1 fruit fly cellular context compared by ENCODE assay signal in genomic region chr3R:5791497-5791896, dm6.
TF ChIP-seq lines count a peak whose summit lies in the region.

Hpf1 (plus strand) TSS chr3R:5791879.

TF ChIP-seq in whole organism, embryonic, 481 proteins besides CTCF, POLR2A, EP300 and RAD21 (continued from another document and continues in another):
- TF ChIP-seq Hsf (GFP tag; optimal IDR thresholded peaks at IDR 0.05; lab: Kevin White, UChicago) (peak; percentile 99), CG6175 (GFP tag; IDR thresholded peaks at IDR 0.05; lab: Robert Waterston, UW) (peak; percentile 94), caup (GFP tag; optimal IDR thresholded peaks at IDR 0.05; lab: Kevin White, UChicago; ENCODE audit: severe bottlenecking) (peak; percentile 98), CG8290 (GFP tag; optimal IDR thresholded peaks at IDR 0.05; lab: Kevin White, UChicago) (peak; percentile 92), CG8290 (tag; optimal IDR thresholded peaks at IDR 0.05; lab: Kevin White, UChicago) (peak; percentile 82 to 98), CG7963 (GFP tag; IDR thresholded peaks at IDR 0.05; lab: Robert Waterston, UW; ENCODE audit: partially characterized antibody) (no peak), CG1603 (tag; optimal IDR thresholded peaks at IDR 0.05; lab: Kevin White, UChicago) (peak; percentile 97), CG12219 (GFP tag; optimal IDR thresholded peaks at IDR 0.05; lab: Kevin White, UChicago) (peak; percentile 98), lbe (GFP tag; optimal IDR thresholded peaks at IDR 0.05; lab: Kevin White, UChicago) (peak; percentile 99), CG4424 (GFP tag; optimal IDR thresholded peaks at IDR 0.05; lab: Kevin White, UChicago) (peak; percentile 98), CG12391 (tag; optimal IDR thresholded peaks at IDR 0.05; lab: Kevin White, UChicago) (peak; percentile 98), Atf3 (GFP tag; optimal IDR thresholded peaks at IDR 0.05; lab: Kevin White, UChicago) (peak; percentile 98), tap (tag; optimal IDR thresholded peaks at IDR 0.05; lab: Kevin White, UChicago) (peak; percentile 97), fd96Cb (tag; optimal IDR thresholded peaks at IDR 0.05; lab: Kevin White, UChicago) (peak; percentile 98), toy (GFP tag; IDR thresholded peaks at IDR 0.05; lab: Robert Waterston, UW) (peak; percentile 93), chm (GFP tag; IDR thresholded peaks at IDR 0.05; lab: Robert Waterston, UW) (peak; percentile 95), unpg (GFP tag; optimal IDR thresholded peaks at IDR 0.05; lab: Kevin White, UChicago) (peak; percentile 99), vvl (GFP tag; IDR thresholded peaks at IDR 0.05; lab: Robert Waterston, UW) (peak; percentile 98), stwl (tag; optimal IDR thresholded peaks at IDR 0.05; lab: Kevin White, UChicago) (peak; percentile 86), Tbp (GFP tag; optimal IDR thresholded peaks at IDR 0.05; lab: Kevin White, UChicago) (no peak), btn (GFP tag; optimal IDR thresholded peaks at IDR 0.05; lab: Kevin White, UChicago) (peak; percentile 95), fd102C (GFP tag; optimal IDR thresholded peaks at IDR 0.05; lab: Kevin White, UChicago) (peak; percentile 63), CG9876 (GFP tag; optimal IDR thresholded peaks at IDR 0.05; lab: Kevin White, UChicago) (peak; percentile 97), ash1 (GFP tag; optimal IDR thresholded peaks at IDR 0.05; lab: Kevin White, UChicago) (peak; percentile 85), corto (GFP tag; optimal IDR thresholded peaks at IDR 0.05; lab: Kevin White, UChicago) (peak; percentile 98), CG32772 (GFP tag; IDR thresholded peaks at IDR 0.05; lab: Robert Waterston, UW) (peak; percentile 97), CG15011 (GFP tag; optimal IDR thresholded peaks at IDR 0.05; lab: Kevin White, UChicago) (peak; percentile 97), CG12155 (GFP tag; optimal IDR thresholded peaks at IDR 0.05; lab: Kevin White, UChicago) (peak; percentile 98), Gug (GFP tag; IDR thresholded peaks at IDR 0.05; lab: Robert Waterston, UW) (peak; percentile 98), hkb (optimal IDR thresholded peaks at IDR 0.05; lab: Kevin White, UChicago) (no peak), hkb (GFP tag; IDR thresholded peaks at IDR 0.05; lab: Robert Waterston, UW) (peak; percentile 98), Lim3 (GFP tag; IDR thresholded peaks at IDR 0.05; lab: Robert Waterston, UW) (peak; percentile 85), abd-A (tag; optimal IDR thresholded peaks at IDR 0.05; lab: Kevin White, UChicago) (no peak), Taf1 (GFP tag; IDR thresholded peaks at IDR 0.05; lab: Robert Waterston, UW) (peak; percentile 97), chif (GFP tag; optimal IDR thresholded peaks at IDR 0.05; lab: Kevin White, UChicago) (peak; percentile 98), Nf-YC (tag; optimal IDR thresholded peaks at IDR 0.05; lab: Kevin White, UChicago) (peak; percentile 90), CG33557 (GFP tag; optimal IDR thresholded peaks at IDR 0.05; lab: Kevin White, UChicago) (peak; percentile 89), bbx (GFP tag; IDR thresholded peaks at IDR 0.05; lab: Robert Waterston, UW; ENCODE audit: partially characterized antibody) (no peak), en (GFP tag; optimal IDR thresholded peaks at IDR 0.05; lab: Kevin White, UChicago) (peak; percentile 96), slbo (GFP tag; IDR thresholded peaks at IDR 0.05; lab: Robert Waterston, UW) (peak; percentile 99), Spps (tag; optimal IDR thresholded peaks at IDR 0.05; lab: Kevin White, UChicago) (peak; percentile 94), Hey (tag; optimal IDR thresholded peaks at IDR 0.05; lab: Kevin White, UChicago) (peak; percentile 86), CG14050 (GFP tag; IDR thresholded peaks at IDR 0.05; lab: Robert Waterston, UW) (peak; percentile 95), eyg (GFP tag; optimal IDR thresholded peaks at IDR 0.05; lab: Kevin White, UChicago) (peak; percentile 98), cato (GFP tag; optimal IDR thresholded peaks at IDR 0.05; lab: Kevin White, UChicago; ENCODE audit: borderline replicate concordance) (peak; percentile 96), CG5953 (GFP tag; IDR thresholded peaks at IDR 0.05; lab: Robert Waterston, UW) (peak; percentile 93), CG17802 (tag; optimal IDR thresholded peaks at IDR 0.05; lab: Kevin White, UChicago) (peak; percentile 79), CG8281 (tag; optimal IDR thresholded peaks at IDR 0.05; lab: Kevin White, UChicago) (peak; percentile 91), tna (GFP tag; IDR thresholded peaks at IDR 0.05; lab: Robert Waterston, UW; ENCODE audit: partially characterized antibody) (no peak), CG16813 (GFP tag; IDR thresholded peaks at IDR 0.05; lab: Robert Waterston, UW; ENCODE audit: partially characterized antibody) (no peak), D19B (GFP tag; optimal IDR thresholded peaks at IDR 0.05; lab: Kevin White, UChicago) (peak; percentile 95), Kr (GFP tag; optimal IDR thresholded peaks at IDR 0.05; lab: Kevin White, UChicago) (peak; percentile 4), bowl (GFP tag; IDR thresholded peaks at IDR 0.05; lab: Robert Waterston, UW) (peak; percentile 92), org-1 (GFP tag; optimal IDR thresholded peaks at IDR 0.05; lab: Kevin White, UChicago) (peak; percentile 97), hbn (GFP tag; IDR thresholded peaks at IDR 0.05; lab: Robert Waterston, UW; ENCODE audit: partially characterized antibody) (no peak), CG17361 (GFP tag; IDR thresholded peaks at IDR 0.05; lab: Robert Waterston, UW) (peak; percentile 99), Side (GFP tag; optimal IDR thresholded peaks at IDR 0.05; lab: Kevin White, UChicago) (peak; percentile 98), fru (optimal IDR thresholded peaks at IDR 0.05; lab: Kevin White, UChicago) (no peak), CG8478 (optimal IDR thresholded peaks at IDR 0.05; lab: Kevin White, UChicago) (no peak), so (GFP tag; IDR thresholded peaks at IDR 0.05; lab: Robert Waterston, UW) (peak; percentile 96), CG4360 (GFP tag; IDR thresholded peaks at IDR 0.05; lab: Robert Waterston, UW) (peak; percentile 73), gsb-n (tag; optimal IDR thresholded peaks at IDR 0.05; lab: Kevin White, UChicago) (peak; percentile 96), Bgb (GFP tag; IDR thresholded peaks at IDR 0.05; lab: Robert Waterston, UW; ENCODE audit: partially characterized antibody) (0 out of 2 replicates have a peak, but pooled peaks have one; percentile 16), pros (GFP tag; optimal IDR thresholded peaks at IDR 0.05; lab: Kevin White, UChicago) (peak; percentile 30), Myb (GFP tag; optimal IDR thresholded peaks at IDR 0.05; lab: Kevin White, UChicago) (peak; percentile 92), Nf-YB (GFP tag; optimal IDR thresholded peaks at IDR 0.05; lab: Kevin White, UChicago) (peak; percentile 88), Adf1 (GFP tag; IDR thresholded peaks at IDR 0.05; lab: Robert Waterston, UW) (peak; percentile 84), Hmr (GFP tag; optimal IDR thresholded peaks at IDR 0.05; lab: Kevin White, UChicago) (peak; percentile 99), CkIIα-i1 (GFP tag; IDR thresholded peaks at IDR 0.05; lab: Robert Waterston, UW) (peak; percentile 81; the same call in 1 of the 2 replicates), NC2β (GFP tag; optimal IDR thresholded peaks at IDR 0.05; lab: Kevin White, UChicago) (peak; percentile 98), CG10565 (GFP tag; optimal IDR thresholded peaks at IDR 0.05; lab: Kevin White, UChicago) (peak; percentile 92), NC2α (GFP tag; optimal IDR thresholded peaks at IDR 0.05; lab: Kevin White, UChicago) (peak; percentile 96), insv (GFP tag; optimal IDR thresholded peaks at IDR 0.05; lab: Kevin White, UChicago) (peak; percentile 58 to 81), gt (GFP tag; IDR thresholded peaks at IDR 0.05; lab: Robert Waterston, UW) (peak; percentile 91), cg (GFP tag; optimal IDR thresholded peaks at IDR 0.05; lab: Kevin White, UChicago) (no peak), HmgZ (tag; optimal IDR thresholded peaks at IDR 0.05; lab: Kevin White, UChicago) (peak; percentile 99), HLH3B (GFP tag; IDR thresholded peaks at IDR 0.05; lab: Robert Waterston, UW) (peak; percentile 97), crc (GFP tag; optimal IDR thresholded peaks at IDR 0.05; lab: Kevin White, UChicago) (peak; percentile 97), CG9437 (GFP tag; optimal IDR thresholded peaks at IDR 0.05; lab: Kevin White, UChicago) (peak; percentile 92), CG17912 (GFP tag; optimal IDR thresholded peaks at IDR 0.05; lab: Kevin White, UChicago) (peak; percentile 86), CG8089 (GFP tag; optimal IDR thresholded peaks at IDR 0.05; lab: Kevin White, UChicago) (peak; percentile 98), CG3838 (GFP tag; optimal IDR thresholded peaks at IDR 0.05; lab: Kevin White, UChicago) (peak; percentile 95), gce (GFP tag; IDR thresholded peaks at IDR 0.05; lab: Robert Waterston, UW) (peak; percentile 95), Mes4 (GFP tag; optimal IDR thresholded peaks at IDR 0.05; lab: Kevin White, UChicago) (peak; percentile 97), CG11696 (GFP tag; IDR thresholded peaks at IDR 0.05; lab: Robert Waterston, UW) (peak; percentile 90), dimm (GFP tag; IDR thresholded peaks at IDR 0.05; lab: Robert Waterston, UW) (peak; percentile 92), CG32532 (GFP tag; IDR thresholded peaks at IDR 0.05; lab: Robert Waterston, UW) (peak; percentile 99), CG30431 (GFP tag; optimal IDR thresholded peaks at IDR 0.05; lab: Kevin White, UChicago) (peak; percentile 98), ac (GFP tag; optimal IDR thresholded peaks at IDR 0.05; lab: Kevin White, UChicago) (peak; percentile 86), CG3281 (GFP tag; optimal IDR thresholded peaks at IDR 0.05; lab: Kevin White, UChicago) (peak; percentile 99), Sry-δ (GFP tag; optimal IDR thresholded peaks at IDR 0.05; lab: Kevin White, UChicago) (peak; percentile 81), CG17328 (GFP tag; IDR thresholded peaks at IDR 0.05; lab: Robert Waterston, UW) (peak; percentile 96), jing (GFP tag; optimal IDR thresholded peaks at IDR 0.05; lab: Kevin White, UChicago) (peak; percentile 96), nau (GFP tag; optimal IDR thresholded peaks at IDR 0.05; lab: Kevin White, UChicago) (peak; percentile 98), CG2712 (tag; optimal IDR thresholded peaks at IDR 0.05; lab: Kevin White, UChicago) (peak; percentile 98), Pdp1 (GFP tag; optimal IDR thresholded peaks at IDR 0.05; lab: Kevin White, UChicago) (peak; percentile 97 to 99), YL-1 (GFP tag; optimal IDR thresholded peaks at IDR 0.05; lab: Kevin White, UChicago) (peak; percentile 92), CG34376 (GFP tag; optimal IDR thresholded peaks at IDR 0.05; lab: Kevin White, UChicago) (peak; percentile 98), CG8765 (GFP tag; IDR thresholded peaks at IDR 0.05; lab: Robert Waterston, UW) (peak; percentile 94), cas (GFP tag; IDR thresholded peaks at IDR 0.05; lab: Robert Waterston, UW) (peak; percentile 96), CG1024 (GFP tag; IDR thresholded peaks at IDR 0.05; lab: Robert Waterston, UW) (peak; percentile 89), CG6791 (GFP tag; IDR thresholded peaks at IDR 0.05; lab: Robert Waterston, UW; ENCODE audit: partially characterized antibody) (peak; percentile 59; the same call in 1 of the 3 replicates), ind (GFP tag; optimal IDR thresholded peaks at IDR 0.05; lab: Kevin White, UChicago) (peak; percentile 99), ato (GFP tag; IDR thresholded peaks at IDR 0.05; lab: Robert Waterston, UW; ENCODE audit: partially characterized antibody) (no peak), rib (GFP tag; IDR thresholded peaks at IDR 0.05; lab: Robert Waterston, UW) (peak; percentile 97), wek (GFP tag; optimal IDR thresholded peaks at IDR 0.05; lab: Kevin White, UChicago) (peak; percentile 99), CG4282 (GFP tag; optimal IDR thresholded peaks at IDR 0.05; lab: Kevin White, UChicago) (peak; percentile 97), CG7556 (GFP tag; optimal IDR thresholded peaks at IDR 0.05; lab: Kevin White, UChicago) (peak; percentile 97), sc (optimal IDR thresholded peaks at IDR 0.05; lab: Kevin White, UChicago) (no peak), sc (GFP tag; optimal IDR thresholded peaks at IDR 0.05; lab: Kevin White, UChicago) (peak; percentile 93), Optix (GFP tag; IDR thresholded peaks at IDR 0.05; lab: Robert Waterston, UW) (peak; percentile 96), her (GFP tag; optimal IDR thresholded peaks at IDR 0.05; lab: Kevin White, UChicago) (peak; percentile 96), CG10959 (GFP tag; IDR thresholded peaks at IDR 0.05; lab: Robert Waterston, UW) (peak; percentile 93), sd (tag; optimal IDR thresholded peaks at IDR 0.05; lab: Kevin White, UChicago) (peak; percentile 94), CG6272 (GFP tag; IDR thresholded peaks at IDR 0.05; lab: Robert Waterston, UW) (peak; percentile 98), CG4617 (GFP tag; optimal IDR thresholded peaks at IDR 0.05; lab: Kevin White, UChicago; ENCODE audit: borderline replicate concordance) (peak; percentile 98), bcd (GFP tag; optimal IDR thresholded peaks at IDR 0.05; lab: Kevin White, UChicago) (peak; percentile 98), CG11398 (GFP tag; optimal IDR thresholded peaks at IDR 0.05; lab: Kevin White, UChicago) (peak; percentile 98), HLH4C (GFP tag; IDR thresholded peaks at IDR 0.05; lab: Robert Waterston, UW; ENCODE audit: partially characterized antibody) (no peak), Rfx (GFP tag; IDR thresholded peaks at IDR 0.05; lab: Robert Waterston, UW) (peak; percentile 99), CG2678 (tag; optimal IDR thresholded peaks at IDR 0.05; lab: Kevin White, UChicago) (peak; percentile 99), dmrt11E (tag; optimal IDR thresholded peaks at IDR 0.05; lab: Kevin White, UChicago) (peak; percentile 96), TFAM (GFP tag; optimal IDR thresholded peaks at IDR 0.05; lab: Kevin White, UChicago) (peak; percentile 87), psq (GFP tag; optimal IDR thresholded peaks at IDR 0.05; lab: Kevin White, UChicago) (peak; percentile 92), grn (GFP tag; optimal IDR thresholded peaks at IDR 0.05; lab: Kevin White, UChicago) (no peak), CG15073 (GFP tag; optimal IDR thresholded peaks at IDR 0.05; lab: Kevin White, UChicago) (peak; percentile 86), CG10654 (GFP tag; optimal IDR thresholded peaks at IDR 0.05; lab: Kevin White, UChicago) (peak; percentile 97), sim (GFP tag; IDR thresholded peaks at IDR 0.05; lab: Robert Waterston, UW) (peak; percentile 93), stc (GFP tag; IDR thresholded peaks at IDR 0.05; lab: Robert Waterston, UW) (peak; percentile 96), CG14860 (GFP tag; IDR thresholded peaks at IDR 0.05; lab: Robert Waterston, UW; ENCODE audit: partially characterized antibody) (no peak), CG17829 (tag; optimal IDR thresholded peaks at IDR 0.05; lab: Kevin White, UChicago) (peak; percentile 97)
